Fruit fly (Drosophila melanogaster): ENCODE results near the gene CG43098.

The CG43098 gene

dm6 chr3L:3632500-3633183 lies 26.2 kb upstream of the CG43098 start (continued):
- TF ChIP-seq CG2202 (tag; optimal IDR thresholded peaks at IDR 0.05) (peak; percentile 7), scrt (GFP tag; optimal IDR thresholded peaks at IDR 0.05) (peak; percentile 62), sens (GFP tag) (peak; percentile 81), Abd-B (GFP tag; optimal IDR thresholded peaks at IDR 0.05) (peak; percentile 87), CG12155 (GFP tag; optimal IDR thresholded peaks at IDR 0.05) (peak; percentile 78), PHDP (tag; optimal IDR thresholded peaks at IDR 0.05) (peak; percentile 90), CG10654 (GFP tag; optimal IDR thresholded peaks at IDR 0.05) (peak; percentile 21), CG14441 (GFP tag; IDR thresholded peaks at IDR 0.05) (peak; percentile 85), CG8478 (optimal IDR thresholded peaks at IDR 0.05) (no peak), CG33213 (GFP tag; optimal IDR thresholded peaks at IDR 0.05) (no peak), CG17328 (GFP tag; IDR thresholded peaks at IDR 0.05) (peak; percentile 83), Ets65A (GFP tag) (no peak), CG14965 (GFP tag; optimal IDR thresholded peaks at IDR 0.05; ENCODE audit: borderline replicate concordance) (no peak), pnt (GFP tag; optimal IDR thresholded peaks at IDR 0.05) (peak; percentile 5), gcm (GFP tag; optimal IDR thresholded peaks at IDR 0.05) (peak; percentile 53), tio (GFP tag; optimal IDR thresholded peaks at IDR 0.05) (peak; percentile 76), CG1602 (GFP tag; optimal IDR thresholded peaks at IDR 0.05) (peak; percentile 76), unc-4 (GFP tag; IDR thresholded peaks at IDR 0.05; ENCODE audit: partially characterized antibody) (no peak), kni (GFP tag; optimal IDR thresholded peaks at IDR 0.05) (no peak), Sry-δ (GFP tag; optimal IDR thresholded peaks at IDR 0.05) (no peak), CG9876 (GFP tag; optimal IDR thresholded peaks at IDR 0.05) (no peak), zf30C (GFP tag; optimal IDR thresholded peaks at IDR 0.05) (no peak), CG7556 (GFP tag; optimal IDR thresholded peaks at IDR 0.05) (peak; percentile 91), gro (GFP tag; optimal IDR thresholded peaks at IDR 0.05) (no peak), CG3847 (GFP tag; IDR thresholded peaks at IDR 0.05) (peak; percentile 93), Jarid2 (GFP tag; optimal IDR thresholded peaks at IDR 0.05) (peak; percentile 48), CG4820 (GFP tag; optimal IDR thresholded peaks at IDR 0.05) (peak; percentile 70), zen (tag; optimal IDR thresholded peaks at IDR 0.05) (peak; percentile 1), h (optimal IDR thresholded peaks at IDR 0.05) (no peak), CG12942 (GFP tag; optimal IDR thresholded peaks at IDR 0.05) (peak; percentile 69), CG6689 (GFP tag; IDR thresholded peaks at IDR 0.05) (peak; percentile 85), CG16863 (GFP tag; optimal IDR thresholded peaks at IDR 0.05) (no peak), gce (GFP tag; IDR thresholded peaks at IDR 0.05) (peak; percentile 59; the same call in 1 of the 3 replicates), cad (GFP tag; optimal IDR thresholded peaks at IDR 0.05) (no peak), Doc3 (GFP tag; IDR thresholded peaks at IDR 0.05; ENCODE audit: partially characterized antibody) (no peak), CG14667 (GFP tag; IDR thresholded peaks at IDR 0.05) (peak; percentile 62), CG7987 (GFP tag; optimal IDR thresholded peaks at IDR 0.05) (no peak), NC2α (GFP tag; optimal IDR thresholded peaks at IDR 0.05) (no peak), D19A (tag; optimal IDR thresholded peaks at IDR 0.05) (peak; percentile 41), peb (GFP tag; IDR thresholded peaks at IDR 0.05) (peak; percentile 69; the same call in 1 of the 2 replicates), tup (GFP tag; optimal IDR thresholded peaks at IDR 0.05) (no peak), CG2712 (tag; optimal IDR thresholded peaks at IDR 0.05) (peak; percentile 69), CG12071 (GFP tag; optimal IDR thresholded peaks at IDR 0.05) (no peak), Neu2 (GFP tag; optimal IDR thresholded peaks at IDR 0.05; ENCODE audit: borderline replicate concordance) (no peak), CG3407 (GFP tag; optimal IDR thresholded peaks at IDR 0.05) (peak; percentile 48), Camta (GFP tag; optimal IDR thresholded peaks at IDR 0.05) (no peak), CG10209 (GFP tag; optimal IDR thresholded peaks at IDR 0.05) (peak; percentile 90), CG18262 (tag; optimal IDR thresholded peaks at IDR 0.05) (peak; percentile 58), CG18599 (GFP tag; optimal IDR thresholded peaks at IDR 0.05) (peak; percentile 87), ranshi (GFP tag; IDR thresholded peaks at IDR 0.05) (peak; percentile 87), Sry-β (GFP tag; optimal IDR thresholded peaks at IDR 0.05) (no peak)

All from whole organism, embryonic.